Worm (Caenorhabditis elegans) whole organism, early embryonic: Measurements from ENCODE around the gene egl-46.

Experiments
- ama-1 ChIP-seq: fragments of 150-350 bp; optimal IDR thresholded peaks from 2 replicates; lab custom pipeline; 2014
- ets-7 ChIP-seq: sonication (generic microtip); optimal IDR thresholded peaks from 2 replicates; lab custom pipeline; 2016; ENCODE audit warnings: missing genotype, missing genetic modification characterization, missing compliant biosample characterization
- flt-1 ChIP-seq: fragments of 200-800 bp; sonication (Bioruptor generic); IDR thresholded peaks from 2 replicates; pipeline ENCODE4 v1.3.6; 2022; ENCODE audit warnings: missing genetic modification characterization, missing compliant biosample characterization
- hmg-4 ChIP-seq: fragments of 200-800 bp; sonication (Bioruptor generic); optimal IDR thresholded peaks from 2 replicates; lab custom pipeline; 2018; ENCODE audit warnings: mild to moderate bottlenecking, missing genetic modification characterization, missing compliant biosample characterization
- tbx-37 ChIP-seq: fragments of 200-800 bp; sonication (Bioruptor generic); conservative IDR thresholded peaks from 2 replicates; pipeline ENCODE4 v1.3.6; 2022; ENCODE audit warnings: missing genetic modification reagents, missing genetic modification characterization, missing compliant biosample characterization

DNA sequence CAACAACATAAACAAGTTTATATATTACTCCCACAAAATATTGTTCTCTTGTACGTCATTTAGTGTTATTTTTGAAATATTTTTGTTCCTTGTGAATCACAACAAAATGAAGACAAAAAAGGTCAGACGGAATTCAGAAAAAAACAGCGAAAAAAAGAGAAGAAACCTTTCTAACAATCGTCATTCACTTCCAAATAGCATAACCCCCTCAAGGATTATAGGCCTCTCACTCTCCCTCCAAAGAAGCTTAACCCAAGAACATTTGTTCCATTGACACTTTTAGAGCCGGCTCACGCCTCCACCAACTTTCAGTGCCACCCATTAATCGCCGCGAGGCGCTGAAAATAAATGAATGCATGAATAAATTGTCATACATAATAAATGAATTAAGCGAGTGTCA, 21.8 kb downstream of the egl-46 start:
- no peak for TF ChIP-seq ama-1 (lab: Kevin White, UChicago)
- TF ChIP-seq hmg-4 (GFP tag; lab: Kevin White, UChicago) = no peak
- no peak for TF ChIP-seq flt-1
- TF ChIP-seq ets-7 (tag; lab: Kevin White, UChicago) = no peak
- no peak for TF ChIP-seq tbx-37 (GFP tag; lab: Robert Waterston, UW)
